Worm (Caenorhabditis elegans) whole organism, L2 larva: ENCODE data around the gene ZK377.15.

Experiments used
- crh-2 ChIP-seq: sonication (generic microtip); optimal IDR thresholded peaks from 2 replicates; lab custom pipeline; 2017; ENCODE audit warnings: missing biosample characterization, missing genetic modification characterization
- nhr-77 ChIP-seq: fragments of 150-350 bp; optimal IDR thresholded peaks from 2 replicates; lab custom pipeline; 2014; ENCODE audit warnings: missing biosample characterization, missing genetic modification characterization
- unc-62 ChIP-seq: fragments of 150-350 bp; optimal IDR thresholded peaks from 2 replicates; lab custom pipeline; 2014; ENCODE audit warnings: missing biosample characterization, missing genetic modification reagents, missing genetic modification characterization

- TF ChIP-seq crh-2 (tag; lab: Kevin White, UChicago) (no peak), unc-62 (GFP tag; lab: Kevin White, UChicago) (no peak), nhr-77 (no peak)
Measured at ce11 chrX:3495776-3496175, 30.1 kb upstream of the ZK377.15 start, which contains the start of gene glt-1.
